Fruit fly (Drosophila melanogaster): ENCODE data around the gene CG32486.

The CG32486 gene

dm6 chr3L:3046325-3047156 lies 24.1 kb downstream of the CG32486 start, which contains the start of the genes scramb2 and Sk2 (continued):
- TF ChIP-seq luna (GFP tag; optimal IDR thresholded peaks at IDR 0.05) (peak; percentile 3), CG12155 (GFP tag; optimal IDR thresholded peaks at IDR 0.05) (peak; percentile 86), p53 (GFP tag; optimal IDR thresholded peaks at IDR 0.05) (no peak), CG6683 (GFP tag; optimal IDR thresholded peaks at IDR 0.05) (peak; percentile 92), CG18599 (GFP tag; optimal IDR thresholded peaks at IDR 0.05) (peak; percentile 96), CG34376 (GFP tag; optimal IDR thresholded peaks at IDR 0.05) (peak; percentile 93), sc (optimal IDR thresholded peaks at IDR 0.05) (no peak), sc (GFP tag; optimal IDR thresholded peaks at IDR 0.05) (peak; percentile 92), lbe (GFP tag; optimal IDR thresholded peaks at IDR 0.05) (peak; percentile 93), CG10543 (GFP tag; optimal IDR thresholded peaks at IDR 0.05) (peak; percentile 86), Ptx1 (GFP tag; IDR thresholded peaks at IDR 0.05) (peak; percentile 92), trh (GFP tag; optimal IDR thresholded peaks at IDR 0.05) (peak; percentile 64), H2.0 (GFP tag; IDR thresholded peaks at IDR 0.05) (peak; percentile 93), CG12299 (tag; optimal IDR thresholded peaks at IDR 0.05) (peak; percentile 95), nerfin-2 (GFP tag; IDR thresholded peaks at IDR 0.05; ENCODE audit: partially characterized antibody) (no peak), CG9437 (GFP tag; optimal IDR thresholded peaks at IDR 0.05) (peak; percentile 89), repo (GFP tag; optimal IDR thresholded peaks at IDR 0.05) (peak; percentile 80), ssp (GFP tag; IDR thresholded peaks at IDR 0.05) (peak; percentile 82), CG30020 (tag; optimal IDR thresholded peaks at IDR 0.05) (peak; percentile 61), CG3847 (GFP tag; IDR thresholded peaks at IDR 0.05) (peak; percentile 91), kay (GFP tag; optimal IDR thresholded peaks at IDR 0.05) (peak; percentile 87), CG18476 (GFP tag; optimal IDR thresholded peaks at IDR 0.05) (peak; percentile 91), sd (tag; optimal IDR thresholded peaks at IDR 0.05) (peak; percentile 79), CG33213 (GFP tag; optimal IDR thresholded peaks at IDR 0.05) (peak; percentile 75), Med (GFP tag) (peak; percentile 98), Atf3 (GFP tag; optimal IDR thresholded peaks at IDR 0.05) (peak; percentile 82), disco-r (GFP tag; optimal IDR thresholded peaks at IDR 0.05) (peak; percentile 67), CG10209 (GFP tag; optimal IDR thresholded peaks at IDR 0.05) (peak; percentile 95), tx (GFP tag; optimal IDR thresholded peaks at IDR 0.05) (peak; percentile 67), HLH54F (GFP tag; optimal IDR thresholded peaks at IDR 0.05) (peak; percentile 85), Xbp1 (GFP tag; optimal IDR thresholded peaks at IDR 0.05) (peak; percentile 95), onecut (GFP tag; IDR thresholded peaks at IDR 0.05) (peak; percentile 94), CG10321 (GFP tag; IDR thresholded peaks at IDR 0.05) (peak; percentile 82), CG7928 (GFP tag; optimal IDR thresholded peaks at IDR 0.05) (peak; percentile 73), ham (GFP tag; IDR thresholded peaks at IDR 0.05) (peak; percentile 77), ci (GFP tag; IDR thresholded peaks at IDR 0.05) (peak; percentile 97), zen2 (GFP tag; IDR thresholded peaks at IDR 0.05; ENCODE audit: partially characterized antibody) (no peak), pnt (GFP tag; optimal IDR thresholded peaks at IDR 0.05) (peak; percentile 75), CG6854 (GFP tag; optimal IDR thresholded peaks at IDR 0.05) (peak; percentile 98), gem (tag; optimal IDR thresholded peaks at IDR 0.05) (peak; percentile 96), PHDP (tag; optimal IDR thresholded peaks at IDR 0.05) (peak; percentile 96), CG2889 (GFP tag; IDR thresholded peaks at IDR 0.05) (peak; percentile 87; the same call in 2 of the 3 replicates), CG9876 (GFP tag; optimal IDR thresholded peaks at IDR 0.05) (peak; percentile 55), CG16815 (GFP tag; optimal IDR thresholded peaks at IDR 0.05) (peak; percentile 86), CG7372 (GFP tag; IDR thresholded peaks at IDR 0.05) (peak; percentile 93), CG43689 (GFP tag; IDR thresholded peaks at IDR 0.05) (peak; percentile 77), CG3065 (GFP tag; optimal IDR thresholded peaks at IDR 0.05) (peak; percentile 96), salm (tag; optimal IDR thresholded peaks at IDR 0.05) (peak; percentile 95), cg (GFP tag; optimal IDR thresholded peaks at IDR 0.05) (no peak)

Data from whole organism, embryonic.